Worm (Caenorhabditis elegans) whole organism, L3 larva: ENCODE measurements around the gene coa-1.
A peak's percentile ranks its signal among the peaks of the same experiment; 100 is the strongest.

Experiments used
- R02D3.7 ChIP-seq: fragments of 150-350 bp; optimal IDR thresholded peaks from 2 replicates; lab custom pipeline; 2014; ENCODE audit warnings: missing biosample characterization, missing genetic modification characterization
- ZK546.5 ChIP-seq: sonication (generic microtip); optimal IDR thresholded peaks from 2 replicates; lab custom pipeline; 2017; ENCODE audit warnings: missing biosample characterization, missing genetic modification characterization
- aly-2 ChIP-seq: fragments of 150-350 bp; optimal IDR thresholded peaks from 2 replicates; lab custom pipeline; 2014; ENCODE audit warnings: missing biosample characterization, missing genetic modification characterization
- ceh-16 ChIP-seq: sonication (generic microtip); optimal IDR thresholded peaks from 2 replicates; lab custom pipeline; 2017; ENCODE audit warnings: missing biosample characterization, missing genetic modification characterization
- ceh-28 ChIP-seq: fragments of 150-350 bp; optimal IDR thresholded peaks from 2 replicates; lab custom pipeline; 2014; ENCODE audit warnings: missing biosample characterization, missing genetic modification reagents, missing genetic modification characterization
- ceh-82 ChIP-seq: fragments of 150-350 bp; optimal IDR thresholded peaks from 2 replicates; lab custom pipeline; 2014; ENCODE audit warnings: missing biosample characterization, missing genetic modification characterization
- daf-12 ChIP-seq: fragments of 150-350 bp; optimal IDR thresholded peaks from 2 replicates; lab custom pipeline; 2014; ENCODE audit warnings: missing biosample characterization, missing genetic modification reagents, missing genetic modification characterization
- egl-5 ChIP-seq: fragments of 150-350 bp; optimal IDR thresholded peaks from 2 replicates; lab custom pipeline; 2017; ENCODE audit warnings: missing biosample characterization, missing genetic modification reagents, missing genetic modification characterization, inconsistent platforms
- elt-1 ChIP-seq: fragments of 150-350 bp; optimal IDR thresholded peaks from 2 replicates; lab custom pipeline; 2014; ENCODE audit warnings: missing biosample characterization, missing genetic modification characterization
- elt-2 ChIP-seq: sonication (generic microtip); optimal IDR thresholded peaks from 2 replicates; lab custom pipeline; 2016; ENCODE audit warnings: missing genetic modification reagents, mild to moderate bottlenecking, missing genetic modification characterization, missing compliant biosample characterization
- elt-3 ChIP-seq, 3 experiments: fragments of 150-350 bp in 1 of 3; sonication (generic microtip) in 2 of 3; optimal IDR thresholded peaks; 2 replicates in 2 of 3; 4 replicates in 1 of 3; lab custom pipeline; 2014 to 2017; ENCODE audit warnings: missing biosample characterization in 3 of 3, missing genetic modification characterization in 3 of 3
- fkh-10 ChIP-seq: sonication (generic microtip); optimal IDR thresholded peaks from 2 replicates; lab custom pipeline; 2017; ENCODE audit warnings: missing biosample characterization, missing genetic modification reagents, missing genetic modification characterization
- fos-1 ChIP-seq: fragments of 150-350 bp; optimal IDR thresholded peaks from 2 replicates; lab custom pipeline; 2014; ENCODE audit warnings: missing biosample characterization, missing genetic modification characterization
- hmg-11 ChIP-seq: sonication (generic microtip); optimal IDR thresholded peaks from 2 replicates; lab custom pipeline; 2016; ENCODE audit warnings: missing genetic modification characterization, missing compliant biosample characterization
- jun-1 ChIP-seq: fragments of 150-350 bp; optimal IDR thresholded peaks from 2 replicates; lab custom pipeline; 2014; ENCODE audit warnings: missing biosample characterization, missing genetic modification reagents, missing genetic modification characterization
- lin-15B ChIP-seq: fragments of 150-350 bp; optimal IDR thresholded peaks from 2 replicates; lab custom pipeline; 2014; ENCODE audit warnings: missing biosample characterization, missing genetic modification characterization
- lin-39 ChIP-seq: fragments of 150-350 bp; optimal IDR thresholded peaks from 2 replicates; lab custom pipeline; 2018; ENCODE audit warnings: missing biosample characterization, missing genetic modification reagents, missing genetic modification characterization
- mdl-1 ChIP-seq: fragments of 150-350 bp; optimal IDR thresholded peaks from 2 replicates; lab custom pipeline; 2014; ENCODE audit warnings: missing biosample characterization, missing genetic modification characterization
- mml-1 ChIP-seq: fragments of 150-350 bp; sonication (generic microtip); optimal IDR thresholded peaks from 3 replicates; lab custom pipeline; 2014; ENCODE audit warnings: missing biosample characterization, missing genetic modification characterization
- nfya-1 ChIP-seq: sonication (generic microtip); optimal IDR thresholded peaks from 2 replicates; lab custom pipeline; 2017; ENCODE audit warnings: missing genetic modification characterization, mild to moderate bottlenecking, missing compliant biosample characterization, antibody characterized with exemption, moderate library complexity; ENCODE audit not compliant: insufficient read depth
- nhr-11 ChIP-seq: fragments of 150-350 bp; optimal IDR thresholded peaks from 2 replicates; lab custom pipeline; 2014; ENCODE audit warnings: missing biosample characterization, missing genetic modification characterization
- nhr-12 ChIP-seq: fragments of 150-350 bp; optimal IDR thresholded peaks from 2 replicates; lab custom pipeline; 2014; ENCODE audit warnings: missing biosample characterization, missing genetic modification characterization
- nhr-23 ChIP-seq: fragments of 150-350 bp; optimal IDR thresholded peaks from 2 replicates; lab custom pipeline; 2014; ENCODE audit warnings: missing biosample characterization, missing genetic modification reagents, missing genetic modification characterization
- nhr-237 ChIP-seq: fragments of 150-350 bp; optimal IDR thresholded peaks from 2 replicates; lab custom pipeline; 2014; ENCODE audit warnings: missing biosample characterization, missing genetic modification characterization
- nhr-25 ChIP-seq: sonication (generic microtip); optimal IDR thresholded peaks from 2 replicates; lab custom pipeline; 2017; ENCODE audit warnings: missing biosample characterization, missing genetic modification characterization
- nhr-43 ChIP-seq: sonication (generic microtip); optimal IDR thresholded peaks from 2 replicates; lab custom pipeline; 2016; ENCODE audit warnings: mild to moderate bottlenecking, missing genetic modification characterization, missing compliant biosample characterization; ENCODE audit not compliant: poor library complexity, severe bottlenecking
- nhr-76 ChIP-seq: fragments of 150-350 bp; sonication (generic microtip); optimal IDR thresholded peaks from 5 replicates; lab custom pipeline; 2014; ENCODE audit warnings: missing biosample characterization, missing genetic modification characterization
- nhr-77 ChIP-seq: fragments of 150-350 bp; optimal IDR thresholded peaks from 2 replicates; lab custom pipeline; 2014; ENCODE audit warnings: missing biosample characterization, missing genetic modification characterization
- pha-4 ChIP-seq: fragments of 150-350 bp; optimal IDR thresholded peaks from 2 replicates; lab custom pipeline; 2014; ENCODE audit warnings: missing biosample characterization, missing genetic modification reagents, missing genetic modification characterization
- pqm-1 ChIP-seq: fragments of 150-350 bp; optimal IDR thresholded peaks from 2 replicates; lab custom pipeline; 2017; ENCODE audit warnings: missing biosample characterization, missing genetic modification characterization, inconsistent platforms
- sea-2 ChIP-seq: fragments of 150-350 bp; sonication (generic microtip); optimal IDR thresholded peaks from 4 replicates; lab custom pipeline; 2014; ENCODE audit warnings: missing biosample characterization, missing genetic modification reagents, missing genetic modification characterization
- skn-1 ChIP-seq: fragments of 150-350 bp; optimal IDR thresholded peaks from 2 replicates; lab custom pipeline; 2014; ENCODE audit warnings: missing biosample characterization, missing genetic modification characterization
- snpc-4 ChIP-seq: fragments of 150-350 bp; optimal IDR thresholded peaks from 2 replicates; lab custom pipeline; 2014; ENCODE audit warnings: missing biosample characterization, missing genetic modification characterization
- tbx-2 ChIP-seq: sonication (generic microtip); optimal IDR thresholded peaks from 2 replicates; lab custom pipeline; 2016; ENCODE audit warnings: mild to moderate bottlenecking, missing genetic modification characterization, missing compliant biosample characterization
- unc-39 ChIP-seq: sonication (generic microtip); optimal IDR thresholded peaks from 4 replicates; lab custom pipeline; 2017; ENCODE audit warnings: missing biosample characterization, missing genetic modification characterization
- unc-62 ChIP-seq: fragments of 150-350 bp; sonication (generic microtip); optimal IDR thresholded peaks from 4 replicates; lab custom pipeline; 2014; ENCODE audit warnings: missing biosample characterization, missing genetic modification reagents, missing genetic modification characterization
- zag-1 ChIP-seq: fragments of 150-350 bp; optimal IDR thresholded peaks from 2 replicates; lab custom pipeline; 2014; ENCODE audit warnings: missing biosample characterization, missing genetic modification characterization
- ztf-11 ChIP-seq: fragments of 150-350 bp; optimal IDR thresholded peaks from 2 replicates; lab custom pipeline; 2014; ENCODE audit warnings: missing biosample characterization, missing genetic modification characterization
- ztf-4 ChIP-seq: fragments of 150-350 bp; optimal IDR thresholded peaks from 2 replicates; lab custom pipeline; 2014; ENCODE audit warnings: missing biosample characterization, missing genetic modification characterization

coa-1 gene

ce11 chrIV:240257-240754 is 35.2 kb downstream of the coa-1 start, which contains the start of the genes fnta-1 and cogc-8:
Gene fnta-1, minus strand, starts transcription at chrIV:240307.
Gene cogc-8, plus strand, starts transcription at chrIV:240451.
- TF ChIP-seq nhr-76 (no peak), ceh-82 (tag; lab: Kevin White, UChicago) (no peak), R02D3.7 (tag; lab: Kevin White, UChicago) (no peak), nfya-1 (peak; percentile 48), nhr-12 (tag; lab: Kevin White, UChicago) (no peak), ZK546.5 (no peak), lin-15B (tag; lab: Kevin White, UChicago) (peak; percentile 41), fos-1 (tag; lab: Kevin White, UChicago) (no peak), elt-2 (peak; percentile 14), fkh-10 (no peak), nhr-77 (tag; lab: Kevin White, UChicago) (no peak), nhr-23 (tag; lab: Kevin White, UChicago) (no peak), hmg-11 (peak; percentile 29), ztf-4 (tag; lab: Kevin White, UChicago) (no peak), snpc-4 (tag; lab: Kevin White, UChicago) (no peak), pqm-1 (tag; lab: Kevin White, UChicago) (no peak), pha-4 (tag; lab: Kevin White, UChicago) (no peak), skn-1 (tag; lab: Kevin White, UChicago) (no peak), ceh-16 (tag; lab: Kevin White, UChicago) (no peak), zag-1 (tag; lab: Kevin White, UChicago) (no peak), nhr-43 (tag; lab: Kevin White, UChicago) (no peak), ztf-11 (tag; lab: Kevin White, UChicago) (no peak)
- TF ChIP-seq, all 47 proteins: peak for 4

ce11 chrIV:244278-244677 is 39.2 kb downstream of the coa-1 start:
- no peak for TF ChIP-seq nhr-11
- TF ChIP-seq ceh-28, result no peak
- TF ChIP-seq mdl-1 (tag; lab: Kevin White, UChicago), result no peak
- no peak for TF ChIP-seq elt-2
- no peak for TF ChIP-seq zag-1 (tag; lab: Kevin White, UChicago)
- TF ChIP-seq fos-1 (tag; lab: Kevin White, UChicago), result no peak
- no peak for TF ChIP-seq daf-12 (tag; lab: Kevin White, UChicago)

- peak; percentile 44 for TF ChIP-seq nhr-25 (tag; lab: Kevin White, UChicago)
- TF ChIP-seq snpc-4 (tag; lab: Kevin White, UChicago), result no peak
Observed at ce11 chrIV:244843-245242, 39.7 kb downstream of the coa-1 start, which contains the start of gene aass-1. Gene aass-1, plus strand, starts transcription at chrIV:245143.

ce11 chrIV:247494-247893 is 42.4 kb downstream of the coa-1 start:
- peak; percentile 87 for TF ChIP-seq nhr-25 (tag; lab: Kevin White, UChicago)
- peak; percentile 78 for TF ChIP-seq nhr-23 (tag; lab: Kevin White, UChicago)
- TF ChIP-seq nhr-43 (tag; lab: Kevin White, UChicago), result peak; percentile 69
- peak in 2 of 3 experiments; percentile 61 to 65 for TF ChIP-seq elt-3 (tag; optimal IDR thresholded peaks at IDR 0.05; lab: Kevin White, UChicago)
- peak; percentile 88 for TF ChIP-seq mdl-1 (tag; lab: Kevin White, UChicago)
- no peak for TF ChIP-seq pqm-1 (tag; lab: Kevin White, UChicago)
- TF ChIP-seq, all 47 proteins: peak for 5

- TF ChIP-seq ceh-28, result no peak
- no peak for TF ChIP-seq nhr-237 (tag; lab: Kevin White, UChicago)
- TF ChIP-seq, all 47 proteins: peak for 0
Observed at ce11 chrIV:252454-252853, 47.4 kb downstream of the coa-1 start, which contains the start of gene grl-19. Gene grl-19, minus strand, starts transcription at chrIV:252554.

- TF ChIP-seq nhr-77 (tag; lab: Kevin White, UChicago), result peak; percentile 1
- no peak for TF ChIP-seq aly-2
- peak; percentile 31 for TF ChIP-seq elt-2
- TF ChIP-seq mml-1, result no peak
- TF ChIP-seq R02D3.7 (tag; lab: Kevin White, UChicago), result peak; percentile 100
- TF ChIP-seq ceh-28, result peak; percentile 59
- TF ChIP-seq skn-1 (tag; lab: Kevin White, UChicago), result peak; percentile 70
- no peak for TF ChIP-seq elt-1 (tag; lab: Kevin White, UChicago)
- TF ChIP-seq tbx-2 (tag; lab: Kevin White, UChicago), result no peak
- TF ChIP-seq elt-3 (tag; optimal IDR thresholded peaks at IDR 0.05; lab: Kevin White, UChicago), result no peak
- no peak for TF ChIP-seq mdl-1 (tag; lab: Kevin White, UChicago)
- TF ChIP-seq sea-2 (GFP tag; lab: Kevin White, UChicago), result no peak
- peak; percentile 88 for TF ChIP-seq lin-39 (tag; lab: Kevin White, UChicago)
- peak; percentile 98 for TF ChIP-seq lin-15B (tag; lab: Kevin White, UChicago)
- TF ChIP-seq hmg-11, result peak; percentile 54
- peak; percentile 76 for TF ChIP-seq egl-5
- TF ChIP-seq unc-62, result no peak
- no peak for TF ChIP-seq zag-1 (tag; lab: Kevin White, UChicago)
- TF ChIP-seq jun-1 (tag; lab: Kevin White, UChicago), result peak; percentile 40
- no peak for TF ChIP-seq nhr-12 (tag; lab: Kevin White, UChicago)
- peak; percentile 3 for TF ChIP-seq pqm-1 (tag; lab: Kevin White, UChicago)
- no peak for TF ChIP-seq unc-39 (tag; lab: Kevin White, UChicago)
- TF ChIP-seq nhr-25 (tag; lab: Kevin White, UChicago), result peak; percentile 77
- TF ChIP-seq ceh-82 (tag; lab: Kevin White, UChicago), result peak; percentile 48
- TF ChIP-seq snpc-4 (tag; lab: Kevin White, UChicago), result peak; percentile 67
Observed at ce11 chrIV:255379-255857, 50.3 kb downstream of the coa-1 start, which contains the start of gene rcat-1. Gene rcat-1, minus strand, starts transcription at chrIV:255429.
